Fruit fly (Drosophila melanogaster) whole organism, pupa: ENCODE results near the gene Snap24.

Experiments used
- CG13204 ChIP-seq: fragments of 200-800 bp; sonication (Bioruptor generic); optimal IDR thresholded peaks from 2 replicates; lab custom pipeline; 2018; ENCODE audit warnings: missing biosample characterization, mild to moderate bottlenecking, missing genetic modification characterization, moderate library complexity
- CG14655 ChIP-seq: fragments of 200-800 bp; sonication (Bioruptor generic); optimal IDR thresholded peaks from 3 replicates; lab custom pipeline; 2017; ENCODE audit warnings: mild to moderate bottlenecking, missing biosample characterization, missing genetic modification reagents, missing genetic modification characterization
- CG15710 ChIP-seq: fragments of 200-800 bp; sonication (Bioruptor generic); optimal IDR thresholded peaks from 2 replicates; lab custom pipeline; 2018; ENCODE audit warnings: missing biosample characterization, mild to moderate bottlenecking, missing genetic modification characterization, moderate library complexity
- fd96Ca ChIP-seq: fragments of 200-800 bp; sonication (Bioruptor generic); IDR thresholded peaks from 3 replicates; pipeline ENCODE4 v1.3.6; 2022; ENCODE audit warnings: missing biosample characterization, missing genetic modification characterization

DNA sequence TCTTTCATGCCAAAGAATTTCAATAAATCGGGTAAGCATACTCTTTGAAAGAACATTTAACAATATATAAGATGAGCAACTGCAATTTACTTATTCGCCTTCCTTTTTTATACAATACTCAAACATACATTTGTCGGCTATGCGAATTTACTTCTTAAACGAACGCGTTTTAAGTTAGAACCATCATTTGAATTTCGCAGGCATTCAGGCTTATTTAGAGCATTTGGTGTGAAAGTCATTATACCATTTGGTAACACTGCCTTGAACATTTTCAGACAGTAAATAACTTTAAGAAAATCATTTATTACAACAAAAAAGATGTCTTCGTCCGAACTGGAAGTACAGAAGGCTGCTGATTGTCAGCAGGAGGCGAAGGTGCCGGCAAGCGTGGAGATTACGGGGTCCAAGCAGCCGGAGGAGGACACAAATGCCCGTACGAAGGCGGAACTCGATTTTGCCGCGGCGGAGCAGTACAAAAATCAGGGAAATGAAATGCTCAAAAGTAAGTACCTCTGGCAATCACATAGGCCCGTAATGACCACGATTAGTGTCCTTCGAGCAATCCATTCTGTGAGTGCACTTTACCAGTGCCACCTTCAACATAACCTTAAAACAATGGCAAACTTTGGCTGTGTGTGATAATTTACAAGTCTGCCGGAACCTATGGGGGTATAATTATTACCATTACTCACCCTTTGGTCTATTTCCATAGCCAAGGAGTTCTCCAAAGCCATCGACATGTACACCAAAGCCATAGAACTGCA lies 14.9 kb downstream of the Snap24 start:
- no peak for TF ChIP-seq fd96Ca (GFP tag; lab: Robert Waterston, UW)
- TF ChIP-seq CG15710: no peak
- no peak for TF ChIP-seq CG14655
- no peak for TF ChIP-seq CG13204
